Fruit fly (Drosophila melanogaster): ENCODE measurements around the gene IntS4.

DNA sequence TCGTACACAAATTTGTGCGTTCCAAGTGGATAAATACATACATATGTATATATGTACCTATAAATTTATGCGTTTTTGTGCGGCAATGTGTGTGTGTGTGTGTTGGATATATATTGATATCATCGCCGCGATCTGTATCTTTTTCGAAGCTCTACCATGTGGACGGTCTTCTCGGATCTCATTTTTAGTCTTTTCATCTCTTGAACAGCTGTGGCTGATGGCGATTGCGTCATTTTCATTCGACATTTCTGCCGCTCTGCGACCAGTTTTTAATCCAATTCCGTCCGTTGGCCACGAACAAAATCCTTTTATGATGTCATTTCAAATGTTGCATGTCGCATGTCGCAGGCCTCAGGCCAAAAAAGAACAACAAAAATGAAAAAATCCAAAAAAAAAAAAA, 38.1 kb downstream of the IntS4 start:
- TF ChIP-seq Dll (optimal IDR thresholded peaks at IDR 0.05) (no peak), EcR (GFP tag; optimal IDR thresholded peaks at IDR 0.05) (no peak), psq (optimal IDR thresholded peaks at IDR 0.05) (no peak), pan (optimal IDR thresholded peaks at IDR 0.05) (no peak)
